Worm (Caenorhabditis elegans) whole organism, young adult: ENCODE results near the gene srx-50.

Experiments used
- B0336.3 ChIP-seq: fragments of 200-800 bp; sonication (Bioruptor generic); IDR thresholded peaks from 2 replicates; pipeline ENCODE4 v1.3.6; 2022; ENCODE audit warnings: missing genetic modification characterization, missing compliant biosample characterization
- C06A6.2 ChIP-seq: fragments of 200-800 bp; sonication (Bioruptor generic); conservative IDR thresholded peaks from 2 replicates; pipeline ENCODE4 v1.3.6; 2022; ENCODE audit warnings: missing genetic modification characterization, missing compliant biosample characterization
- F22D6.2 ChIP-seq: sonication (generic microtip); optimal IDR thresholded peaks from 2 replicates; lab custom pipeline; 2016; ENCODE audit warnings: mild to moderate bottlenecking, missing genetic modification characterization, missing compliant biosample characterization
- ama-1 ChIP-seq, 3 experiments: fragments of 150-350 bp in 1 of 3; sonication (generic microtip) in 2 of 3; optimal IDR thresholded peaks; 2 replicates each; lab custom pipeline; 2014 to 2018; ENCODE audit warnings: missing biosample characterization in 2 of 3, missing genetic modification characterization in 2 of 3, missing genetic modification reagents in 2 of 3
- attf-3 ChIP-seq: fragments of 200-800 bp; sonication (Bioruptor generic); conservative IDR thresholded peaks from 2 replicates; pipeline ENCODE4 v1.3.6; 2022; ENCODE audit warnings: missing genetic modification reagents, missing genetic modification characterization, missing compliant biosample characterization
- cebp-2 ChIP-seq: fragments of 200-800 bp; sonication (Bioruptor generic); IDR thresholded peaks from 2 replicates; pipeline ENCODE4 v1.3.6; 2022; ENCODE audit warnings: missing genetic modification characterization, missing compliant biosample characterization
- lin-26 ChIP-seq: fragments of 200-800 bp; sonication (Bioruptor generic); IDR thresholded peaks from 2 replicates; pipeline ENCODE4 v1.3.6; 2022; ENCODE audit warnings: missing genetic modification reagents, missing genetic modification characterization, missing compliant biosample characterization
- nfya-1 ChIP-seq: sonication (generic microtip); optimal IDR thresholded peaks from 2 replicates; lab custom pipeline; 2017; ENCODE audit warnings: antibody characterized with exemption, missing compliant biosample characterization, missing genetic modification characterization, borderline replicate concordance; ENCODE audit not compliant: insufficient read depth
- nhr-179 ChIP-seq: sonication (generic microtip); optimal IDR thresholded peaks from 2 replicates; lab custom pipeline; 2016; ENCODE audit warnings: mild to moderate bottlenecking, missing genetic modification characterization, missing compliant biosample characterization
- unc-62 ChIP-seq: fragments of 150-350 bp; optimal IDR thresholded peaks from 2 replicates; lab custom pipeline; 2014; ENCODE audit warnings: missing biosample characterization, missing genetic modification reagents, missing genetic modification characterization

- no peak for TF ChIP-seq ama-1 (optimal IDR thresholded peaks at IDR 0.05; lab: Kevin White, UChicago)
- TF ChIP-seq ama-1 (GFP tag; optimal IDR thresholded peaks at IDR 0.05; lab: Kevin White, UChicago) = no peak
- no peak for TF ChIP-seq lin-26 (GFP tag; lab: Robert Waterston, UW)
- TF ChIP-seq attf-3 (GFP tag; lab: Robert Waterston, UW) = no peak
- no peak for TF ChIP-seq B0336.3 (GFP tag; lab: Robert Waterston, UW)
- no peak for TF ChIP-seq nfya-1 (tag; lab: Kevin White, UChicago)
- no peak for TF ChIP-seq unc-62
- TF ChIP-seq F22D6.2 (tag; lab: Kevin White, UChicago) = no peak
- no peak for TF ChIP-seq nhr-179 (tag; lab: Kevin White, UChicago)
- no peak for TF ChIP-seq C06A6.2 (GFP tag; lab: Robert Waterston, UW)
- TF ChIP-seq cebp-2 (GFP tag; lab: Robert Waterston, UW) = no peak
Observed at ce11 chrIV:7065022-7065421, 7.2 kb downstream of the srx-50 start, which contains the start of gene Y43B11AL.1.
